Fruit fly (Drosophila melanogaster): ENCODE measurements around the gene CG14269.

The CG14269 gene

DNA sequence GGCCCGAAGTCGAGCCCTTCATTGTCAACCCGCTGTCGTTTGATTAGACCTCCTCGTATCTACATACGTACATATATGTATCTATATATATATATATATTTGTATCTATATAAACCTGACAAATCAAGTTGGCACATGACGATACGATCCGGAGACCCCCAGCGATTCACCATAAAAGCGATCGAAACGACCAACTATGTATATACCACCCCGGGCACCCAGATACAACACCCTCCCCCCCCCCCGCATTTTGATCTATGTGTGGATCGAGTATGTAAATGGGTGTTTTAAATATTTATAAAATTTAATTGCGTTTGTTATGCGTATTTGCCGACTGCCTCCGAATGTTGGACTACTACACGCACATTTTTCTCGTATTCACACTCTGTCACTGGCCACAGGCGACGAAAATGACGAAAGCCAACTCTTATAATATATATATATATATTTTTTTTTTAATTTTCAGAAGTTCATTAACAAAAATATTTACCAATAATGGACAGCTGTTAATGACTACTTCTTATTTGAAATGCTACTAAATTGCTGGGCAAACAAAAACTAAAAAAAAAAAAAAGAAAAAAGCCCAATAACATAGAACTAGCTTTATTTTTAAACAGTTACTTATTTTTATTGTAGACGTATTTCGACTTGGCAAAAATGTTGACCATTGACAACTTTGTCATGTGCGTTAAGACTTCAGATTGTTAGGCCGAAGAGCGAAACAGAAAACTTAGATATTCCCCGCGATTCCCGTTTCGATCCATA is 21.4 kb downstream of the CG14269 start (continued):
- TF ChIP-seq CG8119 (GFP tag; IDR thresholded peaks at IDR 0.05) (peak; percentile 72), CG11762 (GFP tag; optimal IDR thresholded peaks at IDR 0.05; ENCODE audit: insufficient read depth) (no peak), Lpt (GFP tag; optimal IDR thresholded peaks at IDR 0.05) (peak; percentile 46), vri (GFP tag; optimal IDR thresholded peaks at IDR 0.05) (no peak), CG3032 (tag; optimal IDR thresholded peaks at IDR 0.05) (no peak), spab (GFP tag; optimal IDR thresholded peaks at IDR 0.05) (no peak), CG10669 (GFP tag; optimal IDR thresholded peaks at IDR 0.05) (no peak), Sox102F (GFP tag; optimal IDR thresholded peaks at IDR 0.05) (no peak), Ets96B (tag; optimal IDR thresholded peaks at IDR 0.05) (no peak), Met (GFP tag; optimal IDR thresholded peaks at IDR 0.05) (no peak), lz (GFP tag; optimal IDR thresholded peaks at IDR 0.05) (no peak), CG8319 (GFP tag; optimal IDR thresholded peaks at IDR 0.05) (no peak), CG4318 (GFP tag; optimal IDR thresholded peaks at IDR 0.05) (peak; percentile 44), topi (GFP tag; optimal IDR thresholded peaks at IDR 0.05) (no peak), CG11902 (GFP tag; optimal IDR thresholded peaks at IDR 0.05) (no peak), CG16779 (tag; optimal IDR thresholded peaks at IDR 0.05) (no peak), CG9139 (GFP tag; optimal IDR thresholded peaks at IDR 0.05) (no peak), eg (GFP tag; IDR thresholded peaks at IDR 0.05) (peak; percentile 64; the same call in 2 of the 3 replicates), fd59A (GFP tag; optimal IDR thresholded peaks at IDR 0.05) (no peak), Gug (GFP tag; IDR thresholded peaks at IDR 0.05) (peak; percentile 48; the same call in 1 of the 2 replicates), Eip75B (GFP tag; optimal IDR thresholded peaks at IDR 0.05) (no peak), CG6854 (GFP tag; optimal IDR thresholded peaks at IDR 0.05) (no peak), CG32006 (GFP tag; optimal IDR thresholded peaks at IDR 0.05) (peak; percentile 75), Smox (GFP tag; optimal IDR thresholded peaks at IDR 0.05) (no peak), cyc (GFP tag; optimal IDR thresholded peaks at IDR 0.05) (no peak), Eip93F (GFP tag; optimal IDR thresholded peaks at IDR 0.05) (no peak), Blimp-1 (GFP tag; optimal IDR thresholded peaks at IDR 0.05) (no peak), CG6163 (GFP tag; IDR thresholded peaks at IDR 0.05) (peak; percentile 55; the same call in 1 of the 3 replicates), CG6792 (GFP tag; optimal IDR thresholded peaks at IDR 0.05) (no peak)

DNA sequence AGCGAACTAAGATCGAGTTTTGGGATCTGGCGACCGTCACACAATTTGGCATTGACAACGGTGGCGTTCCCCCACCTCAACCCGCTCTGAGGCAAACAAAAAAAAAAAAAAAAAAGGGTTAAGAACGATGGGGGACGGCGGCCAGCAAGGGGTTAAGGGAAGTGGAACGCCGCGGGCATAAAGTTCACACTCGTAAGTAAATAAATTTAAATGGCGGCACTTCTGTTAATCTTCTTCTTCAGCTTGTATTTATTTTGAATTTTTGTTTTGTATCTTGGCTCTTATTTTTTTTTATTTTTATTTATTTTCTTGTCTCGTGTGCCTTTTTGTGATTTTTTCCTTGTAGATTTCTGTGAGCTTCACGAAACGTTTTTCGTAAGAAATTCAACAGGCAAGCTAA is 22.8 kb downstream of the CG14269 start:
- TF ChIP-seq CG10669 (GFP tag; optimal IDR thresholded peaks at IDR 0.05) (peak; percentile 23), Eip75B (GFP tag; optimal IDR thresholded peaks at IDR 0.05) (peak; percentile 14), eg (GFP tag; IDR thresholded peaks at IDR 0.05) (no peak), ss (GFP tag; optimal IDR thresholded peaks at IDR 0.05) (peak; percentile 51 to 77), vri (GFP tag; optimal IDR thresholded peaks at IDR 0.05) (peak; percentile 12), cyc (GFP tag; optimal IDR thresholded peaks at IDR 0.05) (no peak), esn (GFP tag; optimal IDR thresholded peaks at IDR 0.05) (peak; percentile 36), CG6808 (GFP tag; optimal IDR thresholded peaks at IDR 0.05) (peak; percentile 50), spab (GFP tag; optimal IDR thresholded peaks at IDR 0.05) (peak; percentile 34), dsx (GFP tag; optimal IDR thresholded peaks at IDR 0.05; ENCODE audit: poor library complexity, severe bottlenecking) (peak; percentile 7), svp (GFP tag) (peak; percentile 23), Eip78C (GFP tag) (peak; percentile 69), topi (GFP tag; optimal IDR thresholded peaks at IDR 0.05) (no peak), Sox102F (GFP tag; optimal IDR thresholded peaks at IDR 0.05) (peak; percentile 57), CG6163 (GFP tag; IDR thresholded peaks at IDR 0.05) (peak; percentile 50; the same call in 1 of the 3 replicates), Smox (GFP tag; optimal IDR thresholded peaks at IDR 0.05) (no peak), Hr39 (GFP tag; optimal IDR thresholded peaks at IDR 0.05) (peak; percentile 6), achi (GFP tag; optimal IDR thresholded peaks at IDR 0.05) (no peak), CG9139 (GFP tag; optimal IDR thresholded peaks at IDR 0.05) (peak; percentile 33), CG34406 (GFP tag; optimal IDR thresholded peaks at IDR 0.05) (peak; percentile 26)
